Fruit fly (Drosophila melanogaster) whole organism: ENCODE results near the gene CG12818.

Experiments used
- CG8478 ChIP-seq: fragments of >200 bp; optimal IDR thresholded peaks from 2 replicates; lab custom pipeline; 2018; ENCODE audit warnings: inconsistent platforms
- pan ChIP-seq: fragments of >200 bp; optimal IDR thresholded peaks from 2 replicates; lab custom pipeline; 2017
- psq ChIP-seq: fragments of >200 bp; optimal IDR thresholded peaks from 2 replicates; lab custom pipeline; 2017
- usp ChIP-seq: fragments of >200 bp; optimal IDR thresholded peaks from 2 replicates; lab custom pipeline; 2017; ENCODE audit warnings: missing biosample characterization, missing genetic modification characterization, mixed read lengths

- TF ChIP-seq psq (lab: Kevin White, UChicago) (no peak), CG8478 (lab: Kevin White, UChicago) (no peak), pan (lab: Kevin White, UChicago) (no peak), usp (GFP tag; lab: Kevin White, UChicago) (no peak)
Observed at dm6 chr3R:10350741-10351629, 19.6 kb downstream of the CG12818 start.
